Worm (Caenorhabditis elegans): ENCODE data around the gene fbxb-14.
A peak's percentile ranks its signal among the peaks of the same experiment; 100 is the strongest.

fbxb-14 gene

ce11 chrII:602020-602419, 19.5 kb upstream of the fbxb-14 start, which contains the start of gene nhl-3:
Gene nhl-3, minus strand, starts transcription at chrII:602120.
- TF ChIP-seq sma-9 (GFP tag; optimal IDR thresholded peaks at IDR 0.05): no peak
- TF ChIP-seq sma-9 (tag; optimal IDR thresholded peaks at IDR 0.05): no peak
- TF ChIP-seq mbf-1 (tag; optimal IDR thresholded peaks at IDR 0.05): no peak
- TF ChIP-seq F13H6.1 (tag; optimal IDR thresholded peaks at IDR 0.05): no peak
- TF ChIP-seq ztf-11 (tag; optimal IDR thresholded peaks at IDR 0.05): no peak
- no peak for TF ChIP-seq lin-13 (GFP tag; optimal IDR thresholded peaks at IDR 0.05)
- TF ChIP-seq C34F6.9 (tag; optimal IDR thresholded peaks at IDR 0.05): no peak
- no peak for TF ChIP-seq mab-5 (tag; optimal IDR thresholded peaks at IDR 0.05)
- no peak for TF ChIP-seq ceh-82 (tag; optimal IDR thresholded peaks at IDR 0.05)
- TF ChIP-seq ama-1 (optimal IDR thresholded peaks at IDR 0.05): no peak
- no peak for TF ChIP-seq Y55F3AM.14 (GFP tag; optimal IDR thresholded peaks at IDR 0.05)
- TF ChIP-seq unc-55 (GFP tag; optimal IDR thresholded peaks at IDR 0.05): no peak
- TF ChIP-seq lin-39 (tag; optimal IDR thresholded peaks at IDR 0.05): no peak
- TF ChIP-seq ZK546.5 (tag; optimal IDR thresholded peaks at IDR 0.05): no peak
- no peak for TF ChIP-seq nhr-21 (tag; optimal IDR thresholded peaks at IDR 0.05)
- no peak for TF ChIP-seq nhr-11 (tag; optimal IDR thresholded peaks at IDR 0.05)

DNA sequence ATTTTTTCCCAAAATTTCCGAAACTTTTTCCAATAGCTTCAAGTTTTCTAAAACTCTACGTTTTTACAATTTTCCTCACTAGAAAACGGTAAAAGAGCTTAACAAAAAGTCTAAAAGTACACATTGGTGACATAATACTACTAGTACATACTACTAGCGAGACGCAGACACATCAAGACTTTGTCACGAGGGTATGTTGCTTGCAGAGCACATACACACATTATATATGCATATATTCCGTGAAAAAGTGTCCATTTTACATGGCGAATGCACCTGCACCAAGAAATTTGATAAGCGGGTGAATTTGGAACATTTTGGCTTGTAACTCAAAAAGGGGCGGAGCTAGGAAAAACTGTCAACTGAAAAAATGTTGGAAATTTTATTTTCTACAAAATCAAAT, 18.8 kb upstream of the fbxb-14 start:
- TF ChIP-seq nhr-12 (tag; optimal IDR thresholded peaks at IDR 0.05): no peak
- TF ChIP-seq egl-27 (tag; optimal IDR thresholded peaks at IDR 0.05): peak; percentile 49
- peak in 1 of 2 experiments; percentile 65 for TF ChIP-seq lsy-2 (tag; optimal IDR thresholded peaks at IDR 0.05)
- no peak for TF ChIP-seq dmd-4 (tag; optimal IDR thresholded peaks at IDR 0.05)
- TF ChIP-seq ztf-1 (GFP tag; conservative IDR thresholded peaks at IDR 0.05): no peak
- TF ChIP-seq sma-3 (GFP tag; optimal IDR thresholded peaks at IDR 0.05): no peak
- peak; percentile 10 to 67 for TF ChIP-seq mdl-1 (tag; optimal IDR thresholded peaks at IDR 0.05)
- TF ChIP-seq nhr-129 (tag; optimal IDR thresholded peaks at IDR 0.05): peak; percentile 74
- no peak for TF ChIP-seq elt-1 (tag; optimal IDR thresholded peaks at IDR 0.05)
- TF ChIP-seq mbf-1 (tag; optimal IDR thresholded peaks at IDR 0.05): no peak
- TF ChIP-seq ZK546.5 (tag; optimal IDR thresholded peaks at IDR 0.05): no peak
- TF ChIP-seq unc-55 (GFP tag; optimal IDR thresholded peaks at IDR 0.05): peak; percentile 79
- TF ChIP-seq ztf-4 (tag; optimal IDR thresholded peaks at IDR 0.05): no peak
- TF ChIP-seq Y55F3AM.14 (GFP tag; optimal IDR thresholded peaks at IDR 0.05): no peak
- no peak for TF ChIP-seq lin-39 (tag; optimal IDR thresholded peaks at IDR 0.05)
- peak; percentile 21 for TF ChIP-seq mab-5 (tag; optimal IDR thresholded peaks at IDR 0.05)
- no peak for TF ChIP-seq nhr-10 (tag; optimal IDR thresholded peaks at IDR 0.05)
- no peak for TF ChIP-seq skn-1 (tag; optimal IDR thresholded peaks at IDR 0.05)
- no peak for TF ChIP-seq lin-11 (tag; optimal IDR thresholded peaks at IDR 0.05)
- no peak for TF ChIP-seq unc-62 (GFP tag; optimal IDR thresholded peaks at IDR 0.05)
- TF ChIP-seq crh-2 (tag; optimal IDR thresholded peaks at IDR 0.05): peak; percentile 58
- TF ChIP-seq nhr-77 (tag; optimal IDR thresholded peaks at IDR 0.05): no peak
- no peak for TF ChIP-seq snpc-4 (tag; optimal IDR thresholded peaks at IDR 0.05)
- TF ChIP-seq ztf-11 (tag; optimal IDR thresholded peaks at IDR 0.05): no peak
- no peak for TF ChIP-seq nhr-237 (tag; optimal IDR thresholded peaks at IDR 0.05)
- no peak for TF ChIP-seq ceh-82 (tag; optimal IDR thresholded peaks at IDR 0.05)
- peak; percentile 78 for TF ChIP-seq sma-9 (GFP tag; optimal IDR thresholded peaks at IDR 0.05)
- no peak for TF ChIP-seq sma-9 (tag; optimal IDR thresholded peaks at IDR 0.05)
- no peak for TF ChIP-seq zag-1 (tag; optimal IDR thresholded peaks at IDR 0.05)
- no peak for TF ChIP-seq blmp-1 (tag; optimal IDR thresholded peaks at IDR 0.05; ENCODE audit: insufficient read depth)
- TF ChIP-seq C34F6.9 (tag; optimal IDR thresholded peaks at IDR 0.05): peak; percentile 70
- TF ChIP-seq peb-1 (tag; optimal IDR thresholded peaks at IDR 0.05): no peak
- no peak for TF ChIP-seq nhr-6 (tag; optimal IDR thresholded peaks at IDR 0.05)
- no peak for TF ChIP-seq nhr-25 (tag; optimal IDR thresholded peaks at IDR 0.05)
- TF ChIP-seq gmeb-1 (tag; optimal IDR thresholded peaks at IDR 0.05): peak; percentile 32
- no peak for TF ChIP-seq nhr-11 (tag; optimal IDR thresholded peaks at IDR 0.05)
- TF ChIP-seq R02D3.7 (tag; optimal IDR thresholded peaks at IDR 0.05): no peak

DNA sequence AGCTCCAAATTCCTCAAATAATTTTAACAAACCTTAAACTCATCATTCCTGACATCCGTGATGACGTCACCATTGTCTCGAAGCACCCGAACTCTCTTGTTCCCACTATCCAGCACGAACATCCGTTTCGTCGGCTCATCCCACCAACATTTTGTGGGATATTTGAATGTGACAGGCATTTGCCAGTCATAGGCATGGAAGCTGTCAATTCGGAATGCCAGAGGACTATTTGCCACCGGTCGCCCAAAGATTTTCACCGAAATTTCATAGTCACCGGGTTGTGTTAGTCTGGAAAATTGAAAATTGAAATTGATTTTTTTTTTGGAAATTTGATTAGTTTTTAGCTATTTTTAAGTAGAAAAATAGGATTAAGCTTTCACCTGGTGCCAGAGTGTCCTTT, 14.2 kb upstream of the fbxb-14 start:
- TF ChIP-seq nhr-77 (tag; optimal IDR thresholded peaks at IDR 0.05) (no peak), nhr-25 (tag; optimal IDR thresholded peaks at IDR 0.05) (no peak), unc-62 (GFP tag; optimal IDR thresholded peaks at IDR 0.05) (no peak), elt-3 (tag; optimal IDR thresholded peaks at IDR 0.05) (no peak), ztf-4 (tag; optimal IDR thresholded peaks at IDR 0.05) (no peak), C34F6.9 (tag; optimal IDR thresholded peaks at IDR 0.05) (no peak), skn-1 (tag; optimal IDR thresholded peaks at IDR 0.05) (no peak)

Measured in whole organism, L2 larva.